Worm (Caenorhabditis elegans) whole organism, young adult: ENCODE measurements around the gene Y62F5A.9.

Experiments used
- C17E4.6 ChIP-seq: fragments of 200-800 bp; sonication (Bioruptor generic); IDR thresholded peaks from 2 replicates; pipeline ENCODE4 v1.3.6; 2022; ENCODE audit warnings: missing genetic modification reagents, missing genetic modification characterization, missing compliant biosample characterization
- D2030.7 ChIP-seq: fragments of 200-800 bp; sonication (Bioruptor generic); IDR thresholded peaks from 2 replicates; pipeline ENCODE4 v1.3.6; 2022; ENCODE audit warnings: missing genetic modification reagents, missing genetic modification characterization, missing compliant biosample characterization
- F22D6.2 ChIP-seq: sonication (generic microtip); optimal IDR thresholded peaks from 2 replicates; lab custom pipeline; 2016; ENCODE audit warnings: mild to moderate bottlenecking, missing genetic modification characterization, missing compliant biosample characterization
- F33H1.4 ChIP-seq: fragments of 200-800 bp; sonication (Bioruptor generic); IDR thresholded peaks from 2 replicates; pipeline ENCODE4 v1.3.6; 2022; ENCODE audit warnings: missing genetic modification reagents, missing genetic modification characterization, missing compliant biosample characterization
- F39B2.1 ChIP-seq: fragments of 200-800 bp; sonication (Bioruptor generic); IDR thresholded peaks from 2 replicates; pipeline ENCODE4 v1.3.6; 2022; ENCODE audit warnings: missing genetic modification reagents, missing genetic modification characterization, missing compliant biosample characterization
- F49E8.2 ChIP-seq: sonication (generic microtip); optimal IDR thresholded peaks from 3 replicates; lab custom pipeline; 2017; ENCODE audit warnings: missing genetic modification characterization, mild to moderate bottlenecking, missing compliant biosample characterization, antibody characterized with exemption, moderate library complexity; ENCODE audit not compliant: insufficient read depth
- F55B11.4 ChIP-seq: sonication (generic microtip); optimal IDR thresholded peaks from 2 replicates; lab custom pipeline; 2016; ENCODE audit warnings: missing compliant biosample characterization, missing genetic modification characterization, borderline replicate concordance; ENCODE audit not compliant: insufficient read depth
- Y67H2A.10 ChIP-seq: fragments of 200-800 bp; sonication (Bioruptor generic); conservative IDR thresholded peaks from 2 replicates; pipeline ENCODE4 v1.3.6; 2022; ENCODE audit warnings: missing genetic modification reagents, missing genetic modification characterization, missing compliant biosample characterization
- Y95B8A.8 ChIP-seq: fragments of 200-800 bp; sonication (Bioruptor generic); IDR thresholded peaks from 2 replicates; pipeline ENCODE4 v1.3.6; 2022; ENCODE audit warnings: missing genetic modification reagents, missing genetic modification characterization, missing compliant biosample characterization
- atf-7 ChIP-seq: sonication (generic microtip); optimal IDR thresholded peaks from 2 replicates; lab custom pipeline; 2017; ENCODE audit warnings: mild to moderate bottlenecking, missing genetic modification characterization, missing compliant biosample characterization
- bed-2 ChIP-seq: fragments of 200-800 bp; sonication (Bioruptor generic); IDR thresholded peaks from 2 replicates; pipeline ENCODE4 v1.3.6; 2022; ENCODE audit warnings: missing genetic modification reagents, missing genetic modification characterization, missing compliant biosample characterization
- ceh-27 ChIP-seq: fragments of 200-800 bp; sonication (Bioruptor generic); optimal IDR thresholded peaks from 2 replicates; lab custom pipeline; 2018; ENCODE audit warnings: mild to moderate bottlenecking, missing genetic modification characterization, moderate library complexity, missing compliant biosample characterization
- ceh-91 ChIP-seq: fragments of 200-800 bp; sonication (Bioruptor generic); IDR thresholded peaks from 2 replicates; pipeline ENCODE4 v1.3.6; 2022; ENCODE audit warnings: missing genetic modification reagents, missing genetic modification characterization, missing compliant biosample characterization
- chd-7 ChIP-seq: sonication (generic microtip); optimal IDR thresholded peaks from 2 replicates; lab custom pipeline; 2016; ENCODE audit warnings: mild to moderate bottlenecking, missing genetic modification characterization, moderate library complexity, missing compliant biosample characterization
- dox-1 ChIP-seq: fragments of 200-800 bp; sonication (Bioruptor generic); IDR thresholded peaks from 2 replicates; pipeline ENCODE4 v1.3.6; 2022; ENCODE audit warnings: missing genetic modification reagents, missing genetic modification characterization, missing compliant biosample characterization
- dpl-1 ChIP-seq: fragments of 150-350 bp; optimal IDR thresholded peaks from 2 replicates; lab custom pipeline; 2014; ENCODE audit warnings: missing biosample characterization, missing genetic modification reagents, missing genetic modification characterization
- efl-1 ChIP-seq: fragments of 150-350 bp; optimal IDR thresholded peaks from 2 replicates; lab custom pipeline; 2014; ENCODE audit warnings: missing biosample characterization, missing genetic modification reagents, missing genetic modification characterization
- ets-4 ChIP-seq: fragments of 200-800 bp; sonication (Bioruptor generic); optimal IDR thresholded peaks from 2 replicates; lab custom pipeline; 2018; ENCODE audit warnings: mild to moderate bottlenecking, missing genetic modification characterization, missing compliant biosample characterization
- fkh-3 ChIP-seq: sonication (generic microtip); optimal IDR thresholded peaks from 2 replicates; lab custom pipeline; 2016; ENCODE audit warnings: mild to moderate bottlenecking, missing genetic modification characterization, missing compliant biosample characterization
- hlh-12 ChIP-seq: sonication (generic microtip); optimal IDR thresholded peaks from 2 replicates; lab custom pipeline; 2016; ENCODE audit warnings: missing genetic modification characterization, missing compliant biosample characterization
- hlh-26 ChIP-seq: fragments of 200-800 bp; sonication (Bioruptor generic); conservative IDR thresholded peaks from 2 replicates; pipeline ENCODE4 v1.3.6; 2022; ENCODE audit warnings: missing genetic modification reagents, missing genetic modification characterization, missing compliant biosample characterization
- hmg-1.2 ChIP-seq: fragments of 200-800 bp; sonication (Bioruptor generic); IDR thresholded peaks from 2 replicates; pipeline ENCODE4 v1.3.6; 2022; ENCODE audit warnings: missing genetic modification reagents, missing genetic modification characterization, missing compliant biosample characterization
- hrde-1 ChIP-seq: sonication (generic microtip); optimal IDR thresholded peaks from 2 replicates; lab custom pipeline; 2016; ENCODE audit warnings: missing genetic modification characterization, mild to moderate bottlenecking, missing compliant biosample characterization, moderate library complexity, missing genotype, missing genetic modification reagents, borderline replicate concordance
- hsf-1 ChIP-seq: fragments of 200-800 bp; sonication (Bioruptor generic); IDR thresholded peaks from 2 replicates; pipeline ENCODE4 v1.3.6; 2022; ENCODE audit warnings: missing genetic modification reagents, missing genetic modification characterization, missing compliant biosample characterization
- lin-35 ChIP-seq, 3 experiments: fragments of 150-350 bp in 2 of 3; sonication (generic microtip) in 1 of 3; optimal IDR thresholded peaks; 2 replicates each; lab custom pipeline; 2014 to 2018; ENCODE audit warnings: missing biosample characterization in 3 of 3, missing genetic modification characterization in 3 of 3, missing genetic modification reagents in 3 of 3
- lin-40 ChIP-seq: sonication (generic microtip); optimal IDR thresholded peaks from 2 replicates; lab custom pipeline; 2016; ENCODE audit warnings: missing genetic modification characterization, mild to moderate bottlenecking, missing compliant biosample characterization, missing genotype, missing genetic modification reagents
- lir-1 ChIP-seq: fragments of 200-800 bp; sonication (Bioruptor generic); conservative IDR thresholded peaks from 2 replicates; pipeline ENCODE4 v1.3.6; 2022; ENCODE audit warnings: missing genetic modification reagents, missing genetic modification characterization, missing compliant biosample characterization
- lsl-1 ChIP-seq: fragments of 200-800 bp; sonication (Bioruptor generic); optimal IDR thresholded peaks from 2 replicates; lab custom pipeline; 2018; ENCODE audit warnings: mild to moderate bottlenecking, missing genetic modification characterization, moderate library complexity, missing compliant biosample characterization
- madf-6 ChIP-seq: fragments of 200-800 bp; sonication (Bioruptor generic); IDR thresholded peaks from 2 replicates; pipeline ENCODE4 v1.3.6; 2022; ENCODE audit warnings: missing genetic modification reagents, missing genetic modification characterization, missing compliant biosample characterization
- madf-8 ChIP-seq: fragments of 200-800 bp; sonication (Bioruptor generic); conservative IDR thresholded peaks from 2 replicates; pipeline ENCODE4 v1.3.6; 2022; ENCODE audit warnings: missing genetic modification reagents, missing genetic modification characterization, missing compliant biosample characterization
- mcd-1 ChIP-seq: fragments of 200-800 bp; sonication (Bioruptor generic); IDR thresholded peaks from 2 replicates; pipeline ENCODE4 v1.3.6; 2022; ENCODE audit warnings: missing genetic modification reagents, missing genetic modification characterization, missing compliant biosample characterization
- nhr-179 ChIP-seq: sonication (generic microtip); optimal IDR thresholded peaks from 2 replicates; lab custom pipeline; 2016; ENCODE audit warnings: mild to moderate bottlenecking, missing genetic modification characterization, missing compliant biosample characterization
- rpc-1 ChIP-seq, 2 experiments: fragments of 150-350 bp in 1 of 2; sonication (generic microtip) in 1 of 2; optimal IDR thresholded peaks; 2 replicates each; lab custom pipeline; 2014 to 2018; ENCODE audit warnings: missing biosample characterization in 1 of 2, missing genetic modification characterization in 1 of 2, missing genetic modification reagents in 1 of 2, missing genotype in 1 of 2
- sdz-38 ChIP-seq: sonication (generic microtip); optimal IDR thresholded peaks from 2 replicates; lab custom pipeline; 2016; ENCODE audit warnings: missing genotype, missing genetic modification characterization, missing compliant biosample characterization
- snpc-1.1 ChIP-seq: sonication (generic microtip); optimal IDR thresholded peaks from 2 replicates; lab custom pipeline; 2017; ENCODE audit warnings: missing genetic modification characterization, mild to moderate bottlenecking, missing compliant biosample characterization, antibody characterized with exemption, moderate library complexity, missing genotype, missing genetic modification reagents; ENCODE audit not compliant: insufficient read depth
- snpc-1.3 ChIP-seq: sonication (generic microtip); optimal IDR thresholded peaks from 2 replicates; lab custom pipeline; 2017; ENCODE audit warnings: missing genetic modification characterization, mild to moderate bottlenecking, missing compliant biosample characterization, antibody characterized with exemption, moderate library complexity, missing genotype, missing genetic modification reagents; ENCODE audit not compliant: insufficient read depth
- snpc-3.4 ChIP-seq: sonication (generic microtip); optimal IDR thresholded peaks from 2 replicates; lab custom pipeline; 2017; ENCODE audit warnings: missing genetic modification characterization, mild to moderate bottlenecking, missing compliant biosample characterization, antibody characterized with exemption, moderate library complexity, missing genotype, missing genetic modification reagents
- snpc-4 ChIP-seq, 5 experiments: fragments of 150-350 bp in 1 of 5; sonication (generic microtip) in 4 of 5; optimal IDR thresholded peaks; 2 replicates each; lab custom pipeline; 2014 to 2018; ENCODE audit warnings: missing genetic modification characterization in 5 of 5, missing biosample characterization in 3 of 5, antibody characterized with exemption in 2 of 5, mild to moderate bottlenecking in 2 of 5, missing compliant biosample characterization in 2 of 5, missing genotype in 2 of 5, moderate library complexity in 2 of 5, missing genetic modification reagents in 1 of 5
- tlf-1 ChIP-seq: fragments of 200-800 bp; sonication (Bioruptor generic); optimal IDR thresholded peaks from 2 replicates; lab custom pipeline; 2018; ENCODE audit warnings: mild to moderate bottlenecking, missing genetic modification characterization, missing compliant biosample characterization
- unc-130 ChIP-seq: sonication (generic microtip); optimal IDR thresholded peaks from 2 replicates; lab custom pipeline; 2016; ENCODE audit warnings: missing genetic modification reagents, missing genetic modification characterization, missing compliant biosample characterization
- xnd-1 ChIP-seq: sonication (generic microtip); optimal IDR thresholded peaks from 2 replicates; lab custom pipeline; 2016; ENCODE audit warnings: missing genotype, missing genetic modification reagents, missing genetic modification characterization, missing compliant biosample characterization
- zfh-2 ChIP-seq: fragments of 200-800 bp; sonication (Bioruptor generic); conservative IDR thresholded peaks from 2 replicates; pipeline ENCODE4 v1.3.6; 2022; ENCODE audit warnings: missing genetic modification reagents, missing genetic modification characterization, missing compliant biosample characterization
- ztf-18 ChIP-seq: sonication (generic microtip); optimal IDR thresholded peaks from 2 replicates; lab custom pipeline; 2016; ENCODE audit warnings: missing genotype, mild to moderate bottlenecking, missing genetic modification characterization, missing compliant biosample characterization
- ztf-26 ChIP-seq: sonication (generic microtip); optimal IDR thresholded peaks from 2 replicates; lab custom pipeline; 2017; ENCODE audit warnings: missing genetic modification characterization, missing compliant biosample characterization

Gene Y62F5A.9

DNA sequence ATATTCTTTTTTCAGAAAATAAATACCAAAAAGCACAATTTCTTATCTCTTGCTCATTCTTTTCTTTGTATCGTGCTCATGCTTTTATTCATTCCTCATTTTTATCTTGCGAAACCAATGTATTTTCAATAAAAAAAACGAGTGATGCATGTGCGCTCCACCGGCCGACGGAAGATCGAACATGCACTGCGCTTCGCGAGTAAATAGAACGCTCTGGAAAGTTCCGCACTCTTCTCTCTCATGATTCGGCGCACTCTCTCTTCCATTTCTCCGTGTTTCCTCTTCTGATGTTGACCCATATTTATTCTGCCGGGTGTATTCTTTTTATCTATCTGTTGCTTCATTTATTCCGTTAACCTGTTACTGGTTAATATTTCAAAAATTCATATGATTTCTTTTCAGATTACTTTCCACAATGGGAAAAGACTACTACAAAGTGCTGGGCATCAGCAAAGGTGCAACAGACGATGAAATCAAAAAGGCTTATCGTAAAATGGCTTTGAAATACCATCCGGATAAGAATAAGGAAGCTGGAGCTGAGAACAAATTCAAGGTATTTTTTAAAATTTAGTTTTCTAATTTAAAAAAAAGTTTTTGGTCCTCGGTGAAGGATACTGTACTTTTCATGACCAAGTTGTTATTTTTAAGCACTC lies 6.8 kb upstream of the Y62F5A.9 start, which contains the start of gene dnj-13 (continued):
- TF ChIP-seq snpc-1.1 (tag; lab: Kevin White, UChicago) (no peak), unc-130 (GFP tag; lab: Kevin White, UChicago) (peak; percentile 35), madf-6 (peak; percentile 94), dox-1 (GFP tag; lab: Robert Waterston, UW) (peak; percentile 97), F39B2.1 (GFP tag; lab: Robert Waterston, UW) (peak; percentile 93), snpc-4 (GFP tag; optimal IDR thresholded peaks at IDR 0.05; lab: Kevin White, UChicago) (peak; percentile 24), snpc-4 (tag; optimal IDR thresholded peaks at IDR 0.05; lab: Kevin White, UChicago) (peak in 3 of 4 experiments; percentile 53 to 82 (median 74)), C17E4.6 (GFP tag; lab: Robert Waterston, UW) (peak; percentile 94), lin-35 (GFP tag; optimal IDR thresholded peaks at IDR 0.05; lab: Kevin White, UChicago) (peak in 2 of 3 experiments; percentile 18 to 82), ceh-27 (GFP tag; lab: Kevin White, UChicago) (peak; percentile 97), snpc-1.3 (tag; lab: Kevin White, UChicago) (peak; percentile 67), chd-7 (tag; lab: Kevin White, UChicago) (peak; percentile 98), nhr-179 (tag; lab: Kevin White, UChicago) (no peak), Y95B8A.8 (GFP tag; lab: Robert Waterston, UW) (peak; percentile 95), hrde-1 (tag; lab: Kevin White, UChicago) (peak; percentile 14), rpc-1 (optimal IDR thresholded peaks at IDR 0.05; lab: Kevin White, UChicago) (peak; percentile 79), rpc-1 (tag; optimal IDR thresholded peaks at IDR 0.05; lab: Kevin White, UChicago) (no peak), ztf-26 (tag; lab: Kevin White, UChicago) (peak; percentile 96), F55B11.4 (tag; lab: Kevin White, UChicago) (no peak), lir-1 (GFP tag; lab: Robert Waterston, UW) (peak; percentile 91), snpc-3.4 (tag; lab: Kevin White, UChicago) (peak; percentile 74), atf-7 (tag; lab: Kevin White, UChicago) (peak; percentile 96), hsf-1 (GFP tag; lab: Robert Waterston, UW) (peak; percentile 100), ets-4 (GFP tag; lab: Kevin White, UChicago) (no peak), hlh-26 (GFP tag; lab: Robert Waterston, UW) (no peak), bed-2 (peak; percentile 43; the same call in 1 of the 2 replicates), hlh-12 (tag; lab: Kevin White, UChicago) (no peak), ztf-18 (tag; lab: Kevin White, UChicago) (peak; percentile 60), F22D6.2 (tag; lab: Kevin White, UChicago) (peak; percentile 81), fkh-3 (tag; lab: Kevin White, UChicago) (peak; percentile 76), lin-40 (peak; percentile 98), Y67H2A.10 (peak; percentile 95), tlf-1 (GFP tag; lab: Kevin White, UChicago) (peak; percentile 96)

DNA sequence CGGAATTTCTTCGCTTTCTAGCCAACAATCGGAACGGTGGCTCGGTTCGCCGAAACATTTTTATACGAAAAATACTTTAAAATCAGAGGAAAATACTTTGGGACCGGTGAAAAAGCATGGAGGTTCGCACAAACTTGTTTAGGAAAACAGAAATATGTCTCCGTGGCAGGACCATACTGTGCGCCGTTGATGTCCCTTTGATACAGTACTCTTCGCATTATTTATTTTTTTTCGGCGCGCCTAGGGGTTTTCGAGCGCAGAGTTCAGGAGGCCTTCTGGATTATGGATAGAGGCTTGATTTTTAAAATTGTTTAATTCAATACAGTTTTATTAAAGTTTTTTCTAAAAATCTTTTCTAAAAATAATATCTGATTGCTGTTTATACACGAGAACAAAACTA lies 6.1 kb upstream of the Y62F5A.9 start, which contains the start of gene F54D5.9:
F54D5.9 (minus strand) TSS at position 115 of the 400 bp plus-strand sequence.
- TF ChIP-seq D2030.7 (GFP tag; lab: Robert Waterston, UW) = peak; percentile 56
- TF ChIP-seq snpc-3.4 (tag; lab: Kevin White, UChicago) = peak; percentile 36
- TF ChIP-seq mcd-1 (GFP tag; lab: Robert Waterston, UW) = 0 out of 2 replicates have a peak, but pooled peaks have one; percentile 6
- TF ChIP-seq dpl-1 (GFP tag; lab: Kevin White, UChicago) = peak; percentile 36
- TF ChIP-seq xnd-1 (tag; lab: Kevin White, UChicago) = peak; percentile 55
- TF ChIP-seq madf-6 = peak; percentile 85
- no peak for TF ChIP-seq zfh-2 (GFP tag; lab: Robert Waterston, UW)
- no peak for TF ChIP-seq sdz-38 (tag; lab: Kevin White, UChicago)
- TF ChIP-seq lsl-1 (GFP tag; lab: Kevin White, UChicago) = peak; percentile 87
- peak; percentile 72 for TF ChIP-seq hsf-1 (GFP tag; lab: Robert Waterston, UW)
- no peak for TF ChIP-seq snpc-1.3 (tag; lab: Kevin White, UChicago)
- peak; percentile 71 for TF ChIP-seq efl-1 (GFP tag; lab: Kevin White, UChicago)
- peak; percentile 83 for TF ChIP-seq F33H1.4 (GFP tag; lab: Robert Waterston, UW)
- no peak for TF ChIP-seq Y67H2A.10
- peak; percentile 61; the same call in 1 of the 2 replicates for TF ChIP-seq ceh-91 (GFP tag; lab: Robert Waterston, UW)
- TF ChIP-seq hmg-1.2 (GFP tag; lab: Robert Waterston, UW) = peak; percentile 16; the same call in 1 of the 2 replicates
- TF ChIP-seq F49E8.2 (tag; lab: Kevin White, UChicago) = peak; percentile 5
- TF ChIP-seq madf-8 (GFP tag; lab: Robert Waterston, UW) = peak; percentile 80
- TF ChIP-seq, all 124 proteins: peak for 14
